Fruit fly (Drosophila melanogaster): ENCODE data around the gene CG32813.

The CG32813 gene

DNA sequence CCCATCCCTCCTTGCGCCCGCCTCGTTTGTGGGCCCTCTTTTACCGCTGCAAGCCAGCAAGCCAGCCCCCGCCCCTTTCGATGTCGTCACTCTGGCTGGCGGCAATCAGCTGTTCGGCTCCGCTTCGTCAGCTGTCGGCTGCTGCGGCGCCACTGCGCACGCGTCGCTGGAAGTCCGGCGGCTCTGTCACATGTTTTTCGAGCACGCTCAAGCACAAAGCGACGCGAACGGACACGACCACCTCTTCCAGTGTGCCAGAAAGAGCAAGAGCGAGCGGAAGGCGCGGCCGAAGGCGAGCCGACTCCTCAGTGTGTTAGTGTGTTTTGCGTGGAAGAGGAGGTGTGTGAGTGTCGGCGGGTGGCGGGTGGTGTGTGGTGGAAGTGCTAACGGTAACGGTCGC is 28.2 kb downstream of the CG32813 start, which contains the start of gene futsch:
Gene futsch, plus strand, starts transcription at position 106 of the 400 bp plus-strand sequence.
- TF ChIP-seq Lpt (GFP tag; optimal IDR thresholded peaks at IDR 0.05) (no peak), CG11762 (GFP tag; optimal IDR thresholded peaks at IDR 0.05; ENCODE audit: insufficient read depth) (no peak), Sox14 (GFP tag; optimal IDR thresholded peaks at IDR 0.05) (no peak), vri (GFP tag; optimal IDR thresholded peaks at IDR 0.05) (no peak), cyc (GFP tag; optimal IDR thresholded peaks at IDR 0.05) (no peak), CG6808 (GFP tag; optimal IDR thresholded peaks at IDR 0.05) (no peak), CG11294 (GFP tag; IDR thresholded peaks at IDR 0.05) (no peak), CG9139 (GFP tag; optimal IDR thresholded peaks at IDR 0.05) (no peak), topi (GFP tag; optimal IDR thresholded peaks at IDR 0.05) (no peak), fd85E (GFP tag; optimal IDR thresholded peaks at IDR 0.05) (no peak), Hr38 (GFP tag; optimal IDR thresholded peaks at IDR 0.05) (no peak), CG8119 (GFP tag; IDR thresholded peaks at IDR 0.05) (no peak), Blimp-1 (GFP tag; optimal IDR thresholded peaks at IDR 0.05) (no peak)

DNA sequence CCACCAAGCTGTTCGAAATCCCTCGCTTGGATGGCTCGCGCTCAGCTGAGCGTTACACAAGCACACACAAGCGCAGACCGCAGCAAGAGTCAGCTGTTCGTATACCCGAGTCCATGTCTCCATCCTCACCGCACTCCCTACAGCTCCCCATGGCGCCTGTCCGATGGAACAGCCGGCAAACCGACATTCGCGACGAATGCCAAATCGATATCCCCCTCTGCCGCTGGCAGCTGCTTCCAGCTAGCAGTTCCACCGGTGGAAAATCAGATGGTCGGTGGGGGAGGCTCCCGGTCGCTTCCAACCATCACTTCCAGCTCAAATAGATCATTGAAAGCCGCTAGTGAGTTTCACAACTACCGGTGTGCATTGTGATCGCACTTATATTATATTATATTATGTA is 29.6 kb downstream of the CG32813 start:
- TF ChIP-seq CG32006 (GFP tag; optimal IDR thresholded peaks at IDR 0.05) (no peak), Eip78C (GFP tag) (peak; percentile 21), CG16779 (tag; optimal IDR thresholded peaks at IDR 0.05) (no peak), acj6 (GFP tag; optimal IDR thresholded peaks at IDR 0.05) (no peak), ss (GFP tag; optimal IDR thresholded peaks at IDR 0.05) (no peak), lz (GFP tag; optimal IDR thresholded peaks at IDR 0.05) (no peak), svp (GFP tag) (no peak), CG31627 (GFP tag; optimal IDR thresholded peaks at IDR 0.05) (no peak)

DNA sequence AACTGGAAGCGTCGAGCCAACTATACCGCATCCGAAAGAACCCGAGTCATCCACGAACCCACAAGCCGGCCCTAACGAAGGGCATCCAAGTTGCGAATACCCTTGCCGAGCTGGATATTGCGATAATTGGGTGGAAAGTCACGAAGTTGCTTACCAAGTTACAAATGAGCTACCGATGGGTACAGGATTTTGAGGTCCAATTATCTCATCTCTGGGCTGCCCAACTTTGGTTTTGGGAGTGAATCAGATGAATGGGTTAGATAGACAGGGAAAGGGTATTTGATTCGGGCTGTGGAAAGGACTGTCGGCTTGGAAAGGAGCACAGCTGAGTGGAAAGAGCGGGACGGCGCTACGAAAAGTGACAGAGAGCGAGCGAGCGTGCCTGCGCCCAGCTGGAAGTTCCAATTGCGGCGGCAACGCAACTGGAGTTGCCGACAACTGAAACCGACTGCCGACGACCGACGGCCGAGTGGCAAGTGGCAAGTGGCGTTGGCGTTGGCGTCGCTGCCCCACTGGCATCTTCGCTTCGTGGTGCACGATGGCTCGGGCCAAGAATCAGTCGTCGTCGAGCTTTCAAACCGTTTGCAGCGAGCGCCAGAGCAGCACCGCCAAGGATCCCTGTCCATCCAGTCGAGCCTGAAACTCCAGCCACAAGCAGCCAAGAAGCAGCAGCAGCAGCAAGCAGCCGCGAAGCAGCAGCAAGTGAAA is 30.7 kb downstream of the CG32813 start:
- TF ChIP-seq Met (GFP tag; optimal IDR thresholded peaks at IDR 0.05), result peak; percentile 33
- peak; percentile 24 for TF ChIP-seq OdsH (GFP tag; optimal IDR thresholded peaks at IDR 0.05)
- peak; percentile 35 for TF ChIP-seq achi (GFP tag; optimal IDR thresholded peaks at IDR 0.05)
- TF ChIP-seq vri (GFP tag; optimal IDR thresholded peaks at IDR 0.05), result no peak
- peak; percentile 36; the same call in 1 of the 3 replicates for TF ChIP-seq CG6163 (GFP tag; IDR thresholded peaks at IDR 0.05)
- no peak for TF ChIP-seq CG8319 (GFP tag; optimal IDR thresholded peaks at IDR 0.05)
- peak; percentile 56 for TF ChIP-seq topi (GFP tag; optimal IDR thresholded peaks at IDR 0.05)
- TF ChIP-seq Eip75B (GFP tag; optimal IDR thresholded peaks at IDR 0.05), result peak; percentile 27
- TF ChIP-seq CG8632 (GFP tag; optimal IDR thresholded peaks at IDR 0.05), result no peak
- no peak for TF ChIP-seq CG16779 (tag; optimal IDR thresholded peaks at IDR 0.05)
- TF ChIP-seq Lpt (GFP tag; optimal IDR thresholded peaks at IDR 0.05), result no peak
- TF ChIP-seq Sox102F (GFP tag; optimal IDR thresholded peaks at IDR 0.05), result no peak
- TF ChIP-seq Hr38 (GFP tag; optimal IDR thresholded peaks at IDR 0.05), result no peak
- no peak for TF ChIP-seq salr (GFP tag; optimal IDR thresholded peaks at IDR 0.05)
- TF ChIP-seq Smox (GFP tag; optimal IDR thresholded peaks at IDR 0.05), result peak; percentile 23
- no peak for TF ChIP-seq dsx (GFP tag; optimal IDR thresholded peaks at IDR 0.05; ENCODE audit: poor library complexity, severe bottlenecking)
- peak; percentile 23 for TF ChIP-seq CG11902 (GFP tag; optimal IDR thresholded peaks at IDR 0.05)
- peak; percentile 1 for TF ChIP-seq CG34406 (GFP tag; optimal IDR thresholded peaks at IDR 0.05)
- no peak for TF ChIP-seq CG6276 (GFP tag; optimal IDR thresholded peaks at IDR 0.05)
- TF ChIP-seq svp (GFP tag), result peak; percentile 76
- peak; percentile 10 for TF ChIP-seq lz (GFP tag; optimal IDR thresholded peaks at IDR 0.05)
- no peak for TF ChIP-seq spab (GFP tag; optimal IDR thresholded peaks at IDR 0.05)
- TF ChIP-seq Blimp-1 (GFP tag; optimal IDR thresholded peaks at IDR 0.05), result peak; percentile 70
- TF ChIP-seq Gug (GFP tag; IDR thresholded peaks at IDR 0.05), result no peak
- TF ChIP-seq CG9139 (GFP tag; optimal IDR thresholded peaks at IDR 0.05), result peak; percentile 23
- peak; percentile 16 to 17 for TF ChIP-seq ss (GFP tag; optimal IDR thresholded peaks at IDR 0.05)
- peak; percentile 21 for TF ChIP-seq Hr39 (GFP tag; optimal IDR thresholded peaks at IDR 0.05)
- no peak for TF ChIP-seq CG8119 (GFP tag; IDR thresholded peaks at IDR 0.05)
- no peak for TF ChIP-seq fkh (GFP tag; optimal IDR thresholded peaks at IDR 0.05)
- peak; percentile 27 for TF ChIP-seq Ets96B (tag; optimal IDR thresholded peaks at IDR 0.05)
- TF ChIP-seq CG4318 (GFP tag; optimal IDR thresholded peaks at IDR 0.05), result no peak
- peak; percentile 53 for TF ChIP-seq CG3919 (GFP tag; optimal IDR thresholded peaks at IDR 0.05)
- TF ChIP-seq Sox14 (GFP tag; optimal IDR thresholded peaks at IDR 0.05), result peak; percentile 9
- TF ChIP-seq CG32006 (GFP tag; optimal IDR thresholded peaks at IDR 0.05), result peak; percentile 22
- peak; percentile 37 for TF ChIP-seq esn (GFP tag; optimal IDR thresholded peaks at IDR 0.05)
- TF ChIP-seq CG11294 (GFP tag; IDR thresholded peaks at IDR 0.05), result no peak
- no peak for TF ChIP-seq CG10631 (GFP tag; optimal IDR thresholded peaks at IDR 0.05)
- TF ChIP-seq net (GFP tag; optimal IDR thresholded peaks at IDR 0.05), result no peak
